Fruit fly (Drosophila melanogaster): Measurements from ENCODE around the gene Sgp.

DNA sequence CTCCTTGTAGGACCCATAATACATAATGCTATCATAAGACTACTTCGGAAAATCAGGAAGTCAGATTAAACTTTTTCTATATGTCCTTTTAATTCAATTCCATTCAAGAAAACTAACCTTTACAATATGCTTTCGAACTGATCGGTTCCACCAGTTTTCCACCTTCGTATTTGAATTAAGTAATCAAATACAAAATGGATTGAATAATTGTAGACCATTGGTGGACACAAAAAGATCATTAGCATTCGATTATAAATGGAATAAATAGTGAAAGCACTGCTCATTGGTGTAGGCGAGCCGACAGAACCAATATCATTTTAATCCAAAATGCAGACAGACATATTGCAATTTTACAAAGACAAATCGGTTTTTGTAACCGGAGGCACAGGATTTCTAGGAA, at the start of gene Sgp:
- TF ChIP-seq Sp1 (GFP tag; optimal IDR thresholded peaks at IDR 0.05) = no peak
- TF ChIP-seq Rel (GFP tag; optimal IDR thresholded peaks at IDR 0.05) = no peak
- no peak for TF ChIP-seq Rel (tag; optimal IDR thresholded peaks at IDR 0.05)
- TF ChIP-seq ey (GFP tag; optimal IDR thresholded peaks at IDR 0.05) = no peak
- no peak for TF ChIP-seq brk (GFP tag; optimal IDR thresholded peaks at IDR 0.05)
- no peak for TF ChIP-seq br (GFP tag; optimal IDR thresholded peaks at IDR 0.05)
- no peak for TF ChIP-seq pan (optimal IDR thresholded peaks at IDR 0.05)
- TF ChIP-seq HLH106 (tag; optimal IDR thresholded peaks at IDR 0.05) = no peak
- TF ChIP-seq Vsx2 (GFP tag; optimal IDR thresholded peaks at IDR 0.05; ENCODE audit: partially characterized antibody) = no peak

Measured in whole organism, wandering third instar larva.